Fruit fly (Drosophila melanogaster) whole organism, prepupa: ENCODE results near the gene Prp18.

Source experiments
- Blimp-1 ChIP-seq: fragments of 200-800 bp; sonication (Bioruptor generic); optimal IDR thresholded peaks from 3 replicates; lab custom pipeline; 2017; ENCODE audit warnings: missing biosample characterization, missing genetic modification characterization, mild to moderate bottlenecking, moderate library complexity, missing genetic modification reagents
- CG11294 ChIP-seq: fragments of 200-800 bp; sonication (Bioruptor generic); IDR thresholded peaks from 2 replicates; pipeline ENCODE4 v1.3.6; 2022; ENCODE audit warnings: missing biosample characterization, missing genetic modification characterization
- CG11762 ChIP-seq: fragments of 200-800 bp; sonication (Bioruptor generic); optimal IDR thresholded peaks from 3 replicates; lab custom pipeline; 2016; ENCODE audit warnings: missing biosample characterization, missing genetic modification characterization; ENCODE audit not compliant: insufficient read depth
- CG11902 ChIP-seq: fragments of 200-800 bp; sonication (Bioruptor generic); optimal IDR thresholded peaks from 3 replicates; lab custom pipeline; 2016; ENCODE audit warnings: missing biosample characterization, missing genetic modification characterization
- CG15336 ChIP-seq: fragments of 200-800 bp; sonication (Bioruptor generic); IDR thresholded peaks from 2 replicates; pipeline ENCODE4 v1.3.6; 2022; ENCODE audit warnings: missing biosample characterization, missing genetic modification characterization
- CG1621 ChIP-seq: fragments of 200-800 bp; sonication (Bioruptor generic); optimal IDR thresholded peaks from 3 replicates; lab custom pipeline; 2018; ENCODE audit warnings: missing biosample characterization, mild to moderate bottlenecking, missing genetic modification characterization
- CG3032 ChIP-seq: fragments of 200-800 bp; optimal IDR thresholded peaks from 2 replicates; lab custom pipeline; 2019; ENCODE audit warnings: missing biosample characterization, mild to moderate bottlenecking, missing genetic modification characterization, moderate library complexity
- CG31627 ChIP-seq: fragments of 200-800 bp; sonication (Bioruptor generic); optimal IDR thresholded peaks from 3 replicates; lab custom pipeline; 2016; ENCODE audit warnings: missing biosample characterization, missing genetic modification characterization
- CG32006 ChIP-seq: fragments of 200-800 bp; sonication (Bioruptor generic); optimal IDR thresholded peaks from 3 replicates; lab custom pipeline; 2017; ENCODE audit warnings: missing biosample characterization, mild to moderate bottlenecking, missing genetic modification characterization
- CG34406 ChIP-seq: fragments of 200-800 bp; sonication (Bioruptor generic); optimal IDR thresholded peaks from 3 replicates; lab custom pipeline; 2016; ENCODE audit warnings: missing biosample characterization, missing genetic modification characterization
- CG3919 ChIP-seq: fragments of 200-800 bp; sonication (Bioruptor generic); optimal IDR thresholded peaks from 3 replicates; lab custom pipeline; 2016; ENCODE audit warnings: missing biosample characterization, missing genetic modification characterization
- CG4318 ChIP-seq: fragments of 200-800 bp; sonication (Bioruptor generic); optimal IDR thresholded peaks from 3 replicates; lab custom pipeline; 2017; ENCODE audit warnings: missing biosample characterization, mild to moderate bottlenecking, missing genetic modification characterization
- CG6163 ChIP-seq: fragments of 200-800 bp; sonication (Bioruptor generic); IDR thresholded peaks from 3 replicates; pipeline ENCODE4 v1.3.6; 2022; ENCODE audit warnings: missing biosample characterization, missing genetic modification characterization
- CG6276 ChIP-seq: fragments of 200-800 bp; sonication (Bioruptor generic); optimal IDR thresholded peaks from 2 replicates; lab custom pipeline; 2017; ENCODE audit warnings: missing biosample characterization, mild to moderate bottlenecking, missing genetic modification characterization
- CG6792 ChIP-seq: fragments of 200-800 bp; sonication (Bioruptor generic); optimal IDR thresholded peaks from 3 replicates; lab custom pipeline; 2016; ENCODE audit warnings: missing biosample characterization, missing genetic modification characterization
- CG6808 ChIP-seq: fragments of 200-800 bp; sonication (Bioruptor generic); optimal IDR thresholded peaks from 3 replicates; lab custom pipeline; 2017; ENCODE audit warnings: missing biosample characterization, missing genetic modification characterization, mild to moderate bottlenecking, moderate library complexity, missing genetic modification reagents
- CG8319 ChIP-seq: fragments of 200-800 bp; sonication (Bioruptor generic); optimal IDR thresholded peaks from 3 replicates; lab custom pipeline; 2016; ENCODE audit warnings: missing biosample characterization, missing genetic modification characterization
- CG8632 ChIP-seq: fragments of 200-800 bp; sonication (Bioruptor generic); optimal IDR thresholded peaks from 3 replicates; lab custom pipeline; 2016; ENCODE audit warnings: missing biosample characterization, missing genetic modification characterization
- CG9139 ChIP-seq: fragments of 200-800 bp; sonication (Bioruptor generic); optimal IDR thresholded peaks from 3 replicates; lab custom pipeline; 2017; ENCODE audit warnings: missing biosample characterization, mild to moderate bottlenecking, missing genetic modification characterization
- Eip75B ChIP-seq: fragments of 200-800 bp; sonication (Bioruptor generic); optimal IDR thresholded peaks from 3 replicates; lab custom pipeline; 2016; ENCODE audit warnings: missing biosample characterization, missing genetic modification characterization
- Eip78C ChIP-seq: fragments of 200-800 bp; sonication (Bioruptor generic); peaks from one replicate; lab custom pipeline; 2016; ENCODE audit warnings: missing biosample characterization, missing genetic modification characterization
- Eip93F ChIP-seq: fragments of 200-800 bp; sonication (Bioruptor generic); optimal IDR thresholded peaks from 2 replicates; lab custom pipeline; 2016; ENCODE audit warnings: missing biosample characterization, mild to moderate bottlenecking, missing genetic modification characterization
- Ets21C ChIP-seq: fragments of 200-800 bp; sonication (Bioruptor generic); optimal IDR thresholded peaks from 3 replicates; lab custom pipeline; 2016; ENCODE audit warnings: missing biosample characterization, missing genetic modification characterization
- Ets96B ChIP-seq: fragments of 200-800 bp; optimal IDR thresholded peaks from 2 replicates; lab custom pipeline; 2019; ENCODE audit warnings: missing biosample characterization, mild to moderate bottlenecking, missing genetic modification characterization, moderate library complexity
- Gug ChIP-seq: fragments of 200-800 bp; sonication (Bioruptor generic); IDR thresholded peaks from 2 replicates; pipeline ENCODE4 v1.3.6; 2022; ENCODE audit warnings: missing biosample characterization, missing genetic modification characterization
- Hr39 ChIP-seq: fragments of 200-800 bp; sonication (Bioruptor generic); optimal IDR thresholded peaks from 2 replicates; lab custom pipeline; 2016; ENCODE audit warnings: missing biosample characterization, missing genetic modification characterization
- Hr4 ChIP-seq: fragments of 200-800 bp; sonication (Bioruptor generic); optimal IDR thresholded peaks from 3 replicates; lab custom pipeline; 2016; ENCODE audit warnings: missing biosample characterization, missing genetic modification characterization
- Lpt ChIP-seq: fragments of 200-800 bp; sonication (Bioruptor generic); optimal IDR thresholded peaks from 3 replicates; lab custom pipeline; 2016; ENCODE audit warnings: missing biosample characterization, missing genetic modification characterization
- Met ChIP-seq: fragments of 200-800 bp; sonication (Bioruptor generic); optimal IDR thresholded peaks from 3 replicates; lab custom pipeline; 2016; ENCODE audit warnings: missing biosample characterization, missing genetic modification characterization
- OdsH ChIP-seq: fragments of 200-800 bp; sonication (Bioruptor generic); optimal IDR thresholded peaks from 3 replicates; lab custom pipeline; 2016; ENCODE audit warnings: missing biosample characterization, missing genetic modification characterization
- Smox ChIP-seq: fragments of 200-800 bp; sonication (Bioruptor generic); optimal IDR thresholded peaks from 3 replicates; lab custom pipeline; 2016; ENCODE audit warnings: missing biosample characterization, missing genetic modification characterization
- Sox102F ChIP-seq: fragments of 200-800 bp; sonication (Bioruptor generic); optimal IDR thresholded peaks from 2 replicates; lab custom pipeline; 2016; ENCODE audit warnings: missing biosample characterization, mild to moderate bottlenecking, missing genetic modification characterization
- Sox14 ChIP-seq: fragments of 200-800 bp; sonication (Bioruptor generic); optimal IDR thresholded peaks from 3 replicates; lab custom pipeline; 2016; ENCODE audit warnings: missing biosample characterization, missing genetic modification characterization
- Sox15 ChIP-seq: fragments of 200-800 bp; sonication (Bioruptor generic); optimal IDR thresholded peaks from 3 replicates; lab custom pipeline; 2016; ENCODE audit warnings: missing biosample characterization, missing genetic modification characterization
- achi ChIP-seq: fragments of 200-800 bp; sonication (Bioruptor generic); optimal IDR thresholded peaks from 3 replicates; lab custom pipeline; 2016; ENCODE audit warnings: missing biosample characterization, missing genetic modification characterization
- acj6 ChIP-seq: fragments of 200-800 bp; sonication (Bioruptor generic); optimal IDR thresholded peaks from 3 replicates; lab custom pipeline; 2016; ENCODE audit warnings: missing biosample characterization, missing genetic modification characterization
- cyc ChIP-seq: fragments of 200-800 bp; sonication (Bioruptor generic); optimal IDR thresholded peaks from 3 replicates; lab custom pipeline; 2016; ENCODE audit warnings: missing biosample characterization, missing genetic modification characterization
- dac ChIP-seq: fragments of 200-800 bp; sonication (Bioruptor generic); optimal IDR thresholded peaks from 2 replicates; lab custom pipeline; 2017; ENCODE audit warnings: missing biosample characterization, mild to moderate bottlenecking, missing genetic modification characterization
- dsx ChIP-seq: fragments of 200-800 bp; optimal IDR thresholded peaks from 3 replicates; lab custom pipeline; 2019; ENCODE audit warnings: missing biosample characterization, mild to moderate bottlenecking, missing genetic modification characterization, moderate library complexity; ENCODE audit not compliant: poor library complexity, severe bottlenecking
- eg ChIP-seq: fragments of 200-800 bp; sonication (Bioruptor generic); IDR thresholded peaks from 3 replicates; pipeline ENCODE4 v1.3.6; 2022; ENCODE audit warnings: missing biosample characterization, missing genetic modification characterization
- esn ChIP-seq: fragments of 200-800 bp; sonication (Bioruptor generic); optimal IDR thresholded peaks from 2 replicates; lab custom pipeline; 2016; ENCODE audit warnings: missing biosample characterization, mild to moderate bottlenecking, missing genetic modification characterization, moderate library complexity
- fd59A ChIP-seq: fragments of 200-800 bp; sonication (Bioruptor generic); optimal IDR thresholded peaks from 2 replicates; lab custom pipeline; 2017; ENCODE audit warnings: missing biosample characterization, mild to moderate bottlenecking, missing genetic modification characterization, missing genetic modification reagents
- fd85E ChIP-seq: fragments of 200-800 bp; sonication (Bioruptor generic); optimal IDR thresholded peaks from 3 replicates; lab custom pipeline; 2016; ENCODE audit warnings: missing biosample characterization, missing genetic modification characterization
- fkh ChIP-seq: fragments of 200-800 bp; sonication (Bioruptor generic); optimal IDR thresholded peaks from 3 replicates; lab custom pipeline; 2017; ENCODE audit warnings: missing biosample characterization, mild to moderate bottlenecking, missing genetic modification characterization, moderate library complexity
- lz ChIP-seq: fragments of 200-800 bp; sonication (Bioruptor generic); optimal IDR thresholded peaks from 3 replicates; lab custom pipeline; 2016; ENCODE audit warnings: missing biosample characterization, missing genetic modification characterization
- net ChIP-seq: fragments of 200-800 bp; sonication (Bioruptor generic); optimal IDR thresholded peaks from 3 replicates; lab custom pipeline; 2016; ENCODE audit warnings: missing biosample characterization, missing genetic modification characterization
- pdm3 ChIP-seq: fragments of 200-800 bp; sonication (Bioruptor generic); optimal IDR thresholded peaks from 3 replicates; lab custom pipeline; 2016; ENCODE audit warnings: missing biosample characterization, missing genetic modification characterization
- salr ChIP-seq, 2 experiments: fragments of 200-800 bp; sonication (Bioruptor generic); optimal IDR thresholded peaks; 3 replicates each; lab custom pipeline; 2016 to 2018; ENCODE audit warnings: missing biosample characterization in 2 of 2, missing genetic modification characterization in 2 of 2, mild to moderate bottlenecking in 1 of 2
- vri ChIP-seq: fragments of 200-800 bp; sonication (Bioruptor generic); optimal IDR thresholded peaks from 3 replicates; lab custom pipeline; 2016; ENCODE audit warnings: missing biosample characterization, mild to moderate bottlenecking, missing genetic modification characterization

The Prp18 gene

DNA sequence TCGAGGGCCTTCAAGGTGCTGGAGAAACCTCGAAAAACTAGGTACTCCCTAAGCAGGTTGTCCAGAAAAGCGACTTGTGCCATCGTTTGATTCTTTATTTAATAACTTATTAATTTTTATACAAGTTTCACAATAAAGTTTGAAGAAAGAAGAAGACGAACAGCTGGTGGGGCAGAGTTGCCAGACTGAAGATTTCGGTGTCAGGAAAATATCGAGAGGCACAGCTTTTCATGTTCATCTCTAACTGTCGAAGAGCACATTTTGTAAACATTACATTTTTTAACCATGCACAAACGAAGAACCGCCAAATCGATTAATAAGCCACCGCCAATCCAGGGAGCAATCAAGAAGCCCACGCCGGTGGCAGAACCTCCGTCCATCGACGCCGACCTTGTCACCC, 7.2 kb downstream of the Prp18 start, which contains the start of the genes CG6005 and CG14286:
TSS of gene CG6005 (minus strand) at position 169 of the 400 bp plus-strand sequence.
TSS of gene CG14286 (plus strand) at position 231 of the 400 bp plus-strand sequence.
- TF ChIP-seq CG6163 (no peak; the same call in 2 of the 3 replicates), esn (GFP tag; lab: Kevin White, UChicago) (peak; percentile 66), CG1621 (tag; lab: Kevin White, UChicago) (no peak), Sox14 (GFP tag; lab: Kevin White, UChicago) (peak; percentile 68), achi (GFP tag; lab: Kevin White, UChicago) (peak; percentile 72), CG6276 (GFP tag; lab: Kevin White, UChicago) (no peak), CG31627 (GFP tag; lab: Kevin White, UChicago) (peak; percentile 63), Eip93F (no peak), CG6808 (no peak), CG9139 (GFP tag; lab: Kevin White, UChicago) (no peak), CG11762 (no peak), net (GFP tag; lab: Kevin White, UChicago) (no peak), OdsH (GFP tag; lab: Kevin White, UChicago) (no peak), Hr4 (peak; percentile 43), CG6792 (GFP tag; lab: Kevin White, UChicago) (peak; percentile 14), Ets96B (tag; lab: Kevin White, UChicago) (no peak), fkh (GFP tag; lab: Kevin White, UChicago) (peak; percentile 66), cyc (GFP tag; lab: Kevin White, UChicago) (peak; percentile 4), salr (GFP tag; optimal IDR thresholded peaks at IDR 0.05; lab: Kevin White, UChicago) (no peak), Blimp-1 (GFP tag; lab: Kevin White, UChicago) (no peak), Sox102F (no peak), Met (no peak), CG34406 (no peak), CG3919 (GFP tag; lab: Kevin White, UChicago) (no peak), vri (peak; percentile 13), Smox (no peak), Gug (no peak), Hr39 (GFP tag; lab: Kevin White, UChicago) (peak; percentile 62), Lpt (GFP tag; lab: Kevin White, UChicago) (no peak), Sox15 (GFP tag; lab: Kevin White, UChicago) (peak; percentile 5), fd85E (no peak), fd59A (GFP tag; lab: Kevin White, UChicago) (no peak), dsx (GFP tag; lab: Kevin White, UChicago) (no peak), acj6 (GFP tag; lab: Kevin White, UChicago) (no peak), CG15336 (GFP tag; lab: Robert Waterston, UW) (no peak), Ets21C (GFP tag; lab: Kevin White, UChicago) (no peak), Eip75B (no peak), lz (GFP tag; lab: Kevin White, UChicago) (peak; percentile 42), CG8319 (GFP tag; lab: Kevin White, UChicago) (no peak), eg (GFP tag; lab: Robert Waterston, UW) (peak; percentile 39; the same call in 1 of the 3 replicates), CG11902 (GFP tag; lab: Kevin White, UChicago) (no peak), pdm3 (GFP tag; lab: Kevin White, UChicago) (peak; percentile 59), CG8632 (GFP tag; lab: Kevin White, UChicago) (no peak), CG32006 (GFP tag; lab: Kevin White, UChicago) (no peak), CG3032 (tag; lab: Kevin White, UChicago) (no peak), Eip78C (GFP tag; lab: Kevin White, UChicago) (peak; percentile 65), dac (GFP tag; lab: Kevin White, UChicago) (no peak), CG11294 (peak; percentile 9; the same call in 1 of the 2 replicates), CG4318 (GFP tag; lab: Kevin White, UChicago) (no peak)
- TF ChIP-seq, all 60 proteins: peak for 16
